Worm (Caenorhabditis elegans) whole organism, L1 larva: Measurements from ENCODE around the gene Y73C8C.8.

Experiments
- C04F5.9 ChIP-seq: sonication (generic microtip); optimal IDR thresholded peaks from 2 replicates; lab custom pipeline; 2016; ENCODE audit warnings: missing genetic modification characterization, missing compliant biosample characterization
- C16A3.4 ChIP-seq: fragments of 150-350 bp; optimal IDR thresholded peaks from 2 replicates; lab custom pipeline; 2014; ENCODE audit warnings: missing biosample characterization, missing genetic modification characterization
- F16B12.6 ChIP-seq: fragments of 150-350 bp; optimal IDR thresholded peaks from 2 replicates; lab custom pipeline; 2014; ENCODE audit warnings: missing biosample characterization, missing genetic modification characterization
- Y116A8C.19 ChIP-seq: sonication (generic microtip); optimal IDR thresholded peaks from 2 replicates; lab custom pipeline; 2016; ENCODE audit warnings: missing compliant biosample characterization, missing genetic modification characterization, borderline replicate concordance
- alr-1 ChIP-seq: fragments of 200-800 bp; sonication (Bioruptor generic); optimal IDR thresholded peaks from 2 replicates; lab custom pipeline; 2018; ENCODE audit warnings: borderline replicate concordance, mild to moderate bottlenecking, missing genetic modification characterization, missing compliant biosample characterization
- ceh-63 ChIP-seq: fragments of 200-800 bp; sonication (Bioruptor generic); optimal IDR thresholded peaks from 2 replicates; lab custom pipeline; 2018; ENCODE audit warnings: mild to moderate bottlenecking, missing genetic modification characterization, missing compliant biosample characterization
- ceh-8 ChIP-seq: fragments of 200-800 bp; sonication (Bioruptor generic); optimal IDR thresholded peaks from 2 replicates; lab custom pipeline; 2018; ENCODE audit warnings: mild to moderate bottlenecking, missing genetic modification characterization, moderate library complexity, missing compliant biosample characterization
- ces-1 ChIP-seq: fragments of 150-350 bp; optimal IDR thresholded peaks from 2 replicates; lab custom pipeline; 2014; ENCODE audit warnings: missing biosample characterization, missing genetic modification reagents, missing genetic modification characterization
- dpl-1 ChIP-seq, 3 experiments: fragments of 150-350 bp in 2 of 3; sonication (generic microtip) in 1 of 3; optimal IDR thresholded peaks; 2 replicates each; lab custom pipeline; 2014 to 2017; ENCODE audit warnings: missing biosample characterization in 3 of 3, missing genetic modification characterization in 3 of 3, missing genetic modification reagents in 3 of 3
- efl-3 ChIP-seq: fragments of 200-800 bp; sonication (Bioruptor generic); optimal IDR thresholded peaks from 2 replicates; lab custom pipeline; 2018; ENCODE audit warnings: mild to moderate bottlenecking, missing genetic modification characterization, missing compliant biosample characterization
- fkh-10 ChIP-seq: sonication (generic microtip); optimal IDR thresholded peaks from 2 replicates; lab custom pipeline; 2017; ENCODE audit warnings: missing biosample characterization, missing genetic modification reagents, missing genetic modification characterization
- fkh-8 ChIP-seq: sonication (generic microtip); optimal IDR thresholded peaks from 2 replicates; lab custom pipeline; 2016; ENCODE audit warnings: mild to moderate bottlenecking, missing genetic modification characterization, missing compliant biosample characterization
- hlh-4 ChIP-seq: sonication (generic microtip); optimal IDR thresholded peaks from 2 replicates; lab custom pipeline; 2016; ENCODE audit warnings: mild to moderate bottlenecking, missing genetic modification characterization, missing compliant biosample characterization
- isw-1 ChIP-seq: fragments of 200-800 bp; sonication (Bioruptor generic); IDR thresholded peaks from 2 replicates; pipeline ENCODE4 v1.3.6; 2022; ENCODE audit warnings: missing genetic modification characterization, missing compliant biosample characterization
- lin-13 ChIP-seq: fragments of 150-350 bp; optimal IDR thresholded peaks from 2 replicates; lab custom pipeline; 2014; ENCODE audit warnings: missing biosample characterization, missing genetic modification reagents, missing genetic modification characterization
- lin-14 ChIP-seq: fragments of 200-800 bp; sonication (Bioruptor generic); optimal IDR thresholded peaks from 2 replicates; lab custom pipeline; 2018; ENCODE audit warnings: mild to moderate bottlenecking, missing genetic modification characterization, moderate library complexity, missing compliant biosample characterization
- lin-35 ChIP-seq, 2 experiments: fragments of 150-350 bp; optimal IDR thresholded peaks; 2 replicates each; lab custom pipeline; 2014; ENCODE audit warnings: missing biosample characterization in 2 of 2, missing genetic modification characterization in 2 of 2, missing genetic modification reagents in 2 of 2
- lin-39 ChIP-seq: fragments of 150-350 bp; optimal IDR thresholded peaks from 2 replicates; lab custom pipeline; 2014; ENCODE audit warnings: missing biosample characterization, missing genetic modification reagents, missing genetic modification characterization
- lir-3 ChIP-seq: sonication (generic microtip); optimal IDR thresholded peaks from 2 replicates; lab custom pipeline; 2016; ENCODE audit warnings: mild to moderate bottlenecking, missing genetic modification characterization, moderate library complexity, missing compliant biosample characterization; ENCODE audit not compliant: poor library complexity
- mdl-1 ChIP-seq, 2 experiments: fragments of 150-350 bp; optimal IDR thresholded peaks; 2 replicates each; lab custom pipeline; 2014 to 2017; ENCODE audit warnings: missing biosample characterization in 2 of 2, missing genetic modification characterization in 2 of 2, inconsistent platforms in 1 of 2
- mef-2 ChIP-seq: fragments of 150-350 bp; optimal IDR thresholded peaks from 2 replicates; lab custom pipeline; 2014; ENCODE audit warnings: missing biosample characterization, missing genetic modification characterization
- mep-1 ChIP-seq: fragments of 150-350 bp; optimal IDR thresholded peaks from 2 replicates; lab custom pipeline; 2014; ENCODE audit warnings: missing biosample characterization, missing genetic modification characterization
- nhr-11 ChIP-seq: fragments of 150-350 bp; optimal IDR thresholded peaks from 2 replicates; lab custom pipeline; 2014; ENCODE audit warnings: missing biosample characterization, missing genetic modification characterization
- nhr-12 ChIP-seq: sonication (generic microtip); optimal IDR thresholded peaks from 2 replicates; lab custom pipeline; 2017; ENCODE audit warnings: missing biosample characterization, missing genetic modification characterization
- nhr-19 ChIP-seq: fragments of 200-800 bp; sonication (Bioruptor generic); conservative IDR thresholded peaks from 2 replicates; pipeline ENCODE4 v1.3.6; 2022; ENCODE audit warnings: missing genetic modification characterization, missing compliant biosample characterization
- nhr-237 ChIP-seq: fragments of 150-350 bp; optimal IDR thresholded peaks from 2 replicates; lab custom pipeline; 2014; ENCODE audit warnings: missing biosample characterization, missing genetic modification characterization
- nhr-28 ChIP-seq: fragments of 150-350 bp; optimal IDR thresholded peaks from 2 replicates; lab custom pipeline; 2014; ENCODE audit warnings: missing biosample characterization, missing genetic modification characterization
- nhr-71 ChIP-seq: sonication (generic microtip); optimal IDR thresholded peaks from 2 replicates; lab custom pipeline; 2016; ENCODE audit warnings: mild to moderate bottlenecking, missing genetic modification characterization, moderate library complexity, missing compliant biosample characterization
- nhr-76 ChIP-seq: sonication (generic microtip); optimal IDR thresholded peaks from 2 replicates; lab custom pipeline; 2017; ENCODE audit warnings: missing biosample characterization, missing genetic modification characterization
- nhr-84 ChIP-seq: sonication (generic microtip); optimal IDR thresholded peaks from 2 replicates; lab custom pipeline; 2017; ENCODE audit warnings: missing biosample characterization, missing genetic modification characterization
- sox-4 ChIP-seq: sonication (generic microtip); optimal IDR thresholded peaks from 2 replicates; lab custom pipeline; 2016; ENCODE audit warnings: missing genetic modification characterization, missing compliant biosample characterization
- sptf-1 ChIP-seq: fragments of 150-350 bp; optimal IDR thresholded peaks from 2 replicates; lab custom pipeline; 2014; ENCODE audit warnings: missing biosample characterization, missing genetic modification characterization
- sup-37 ChIP-seq: fragments of 200-800 bp; sonication (Bioruptor generic); optimal IDR thresholded peaks from 2 replicates; lab custom pipeline; 2018; ENCODE audit warnings: mild to moderate bottlenecking, missing genetic modification characterization, missing compliant biosample characterization
- tbx-2 ChIP-seq: sonication (generic microtip); optimal IDR thresholded peaks from 2 replicates; lab custom pipeline; 2016; ENCODE audit warnings: missing genetic modification characterization, missing compliant biosample characterization
- unc-130 ChIP-seq: fragments of 150-350 bp; optimal IDR thresholded peaks from 2 replicates; lab custom pipeline; 2017; ENCODE audit warnings: missing biosample characterization, missing genetic modification characterization, inconsistent platforms
- unc-30 ChIP-seq: sonication (generic microtip); optimal IDR thresholded peaks from 2 replicates; lab custom pipeline; 2017; ENCODE audit warnings: missing biosample characterization, missing genetic modification characterization
- unc-86 ChIP-seq: sonication (generic microtip); optimal IDR thresholded peaks from 2 replicates; lab custom pipeline; 2016; ENCODE audit warnings: missing genetic modification characterization, missing compliant biosample characterization
- vab-15 ChIP-seq: sonication (generic microtip); optimal IDR thresholded peaks from 2 replicates; lab custom pipeline; 2017; ENCODE audit warnings: missing genotype, mild to moderate bottlenecking, missing genetic modification characterization, missing compliant biosample characterization
- xbp-1 ChIP-seq: sonication (generic microtip); optimal IDR thresholded peaks from 2 replicates; lab custom pipeline; 2016; ENCODE audit warnings: missing genetic modification characterization, missing compliant biosample characterization
- zip-4 ChIP-seq: fragments of 200-800 bp; sonication (Bioruptor generic); optimal IDR thresholded peaks from 2 replicates; lab custom pipeline; 2018; ENCODE audit warnings: mild to moderate bottlenecking, missing genetic modification characterization, moderate library complexity, missing compliant biosample characterization
- ztf-4 ChIP-seq: fragments of 150-350 bp; optimal IDR thresholded peaks from 2 replicates; lab custom pipeline; 2014; ENCODE audit warnings: missing biosample characterization, missing genetic modification characterization

The Y73C8C.8 gene

DNA sequence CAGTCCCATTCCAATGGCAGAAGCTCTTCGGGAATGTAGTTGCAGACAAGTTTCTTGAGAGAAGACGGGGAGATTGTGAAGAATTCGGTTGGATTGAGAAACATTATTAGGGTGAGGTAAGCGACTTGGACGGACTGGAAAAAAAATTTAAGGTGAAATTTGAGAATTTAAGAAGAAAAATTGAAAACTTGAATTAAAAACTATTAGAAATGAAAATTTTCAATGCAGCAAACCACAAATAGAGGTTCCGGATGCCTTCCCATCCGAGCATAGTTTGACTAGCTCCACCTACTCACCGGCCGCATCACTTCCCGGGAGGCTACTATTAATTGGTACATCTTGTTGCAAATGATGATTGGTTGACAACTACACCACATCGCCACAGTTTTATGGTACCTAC lies at the start of gene Y73C8C.8:
Y73C8C.8 (minus strand) TSS at position 101 of the 400 bp plus-strand sequence.
- no peak for TF ChIP-seq nhr-12 (tag; lab: Kevin White, UChicago)
- no peak for TF ChIP-seq sptf-1 (tag; lab: Kevin White, UChicago)
- no peak for TF ChIP-seq ces-1
- TF ChIP-seq nhr-71: no peak
- no peak for TF ChIP-seq mep-1 (tag; lab: Kevin White, UChicago)
- TF ChIP-seq sox-4 (tag; lab: Kevin White, UChicago): no peak
- TF ChIP-seq lin-39 (tag; lab: Kevin White, UChicago): no peak
- TF ChIP-seq hlh-4: no peak
- no peak for TF ChIP-seq ceh-8
- no peak for TF ChIP-seq isw-1 (GFP tag; lab: Robert Waterston, UW)
- no peak for TF ChIP-seq nhr-84 (tag; lab: Kevin White, UChicago)
- TF ChIP-seq lin-14 (GFP tag; lab: Kevin White, UChicago): no peak
- TF ChIP-seq zip-4 (GFP tag; lab: Kevin White, UChicago): no peak
- TF ChIP-seq nhr-76 (tag; lab: Kevin White, UChicago): no peak
- TF ChIP-seq ceh-63 (GFP tag; lab: Kevin White, UChicago): no peak
- no peak for TF ChIP-seq nhr-237 (tag; lab: Kevin White, UChicago)
- no peak for TF ChIP-seq lir-3 (tag; lab: Kevin White, UChicago)
- TF ChIP-seq C04F5.9: no peak
- TF ChIP-seq lin-13 (GFP tag; lab: Kevin White, UChicago): no peak

DNA sequence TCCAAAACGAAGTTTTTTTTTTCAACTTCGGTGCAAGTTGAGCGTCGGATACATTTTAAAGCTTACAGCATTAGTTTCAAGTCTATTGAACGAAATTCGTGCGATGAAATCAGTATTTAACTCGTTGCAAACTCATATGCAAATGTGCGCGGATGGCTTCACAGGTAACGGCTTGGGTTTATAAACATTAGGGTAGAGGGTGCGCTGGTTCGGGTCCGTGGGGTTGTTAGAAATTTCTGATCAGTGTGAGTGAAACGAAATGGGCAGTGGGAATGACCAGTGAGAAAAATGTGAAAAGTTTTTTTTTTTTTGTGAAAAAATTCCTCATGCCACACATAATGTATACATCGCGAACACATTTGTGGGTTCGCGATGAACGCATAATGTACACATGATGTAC lies 49.5 kb upstream of the Y73C8C.8 start:
- TF ChIP-seq zip-4 (GFP tag; lab: Kevin White, UChicago): no peak
- TF ChIP-seq mef-2 (tag; lab: Kevin White, UChicago): no peak
- no peak for TF ChIP-seq ceh-8
- TF ChIP-seq xbp-1 (tag; lab: Kevin White, UChicago): no peak
- TF ChIP-seq sup-37: no peak
- TF ChIP-seq C04F5.9: no peak
- no peak for TF ChIP-seq sox-4 (tag; lab: Kevin White, UChicago)
- no peak for TF ChIP-seq alr-1 (tag; lab: Kevin White, UChicago)
- no peak for TF ChIP-seq unc-30 (tag; lab: Kevin White, UChicago)
- TF ChIP-seq nhr-28: no peak
- TF ChIP-seq Y116A8C.19 (tag; lab: Kevin White, UChicago): no peak
- no peak for TF ChIP-seq nhr-19 (GFP tag; lab: Robert Waterston, UW)
- no peak for TF ChIP-seq unc-130
- TF ChIP-seq efl-3 (GFP tag; lab: Kevin White, UChicago): no peak
- TF ChIP-seq nhr-11 (tag; lab: Kevin White, UChicago): no peak
- no peak for TF ChIP-seq fkh-10 (GFP tag; lab: Kevin White, UChicago)
- TF ChIP-seq fkh-8 (tag; lab: Kevin White, UChicago): no peak
- TF ChIP-seq mdl-1 (tag; optimal IDR thresholded peaks at IDR 0.05; lab: Kevin White, UChicago): no peak

DNA sequence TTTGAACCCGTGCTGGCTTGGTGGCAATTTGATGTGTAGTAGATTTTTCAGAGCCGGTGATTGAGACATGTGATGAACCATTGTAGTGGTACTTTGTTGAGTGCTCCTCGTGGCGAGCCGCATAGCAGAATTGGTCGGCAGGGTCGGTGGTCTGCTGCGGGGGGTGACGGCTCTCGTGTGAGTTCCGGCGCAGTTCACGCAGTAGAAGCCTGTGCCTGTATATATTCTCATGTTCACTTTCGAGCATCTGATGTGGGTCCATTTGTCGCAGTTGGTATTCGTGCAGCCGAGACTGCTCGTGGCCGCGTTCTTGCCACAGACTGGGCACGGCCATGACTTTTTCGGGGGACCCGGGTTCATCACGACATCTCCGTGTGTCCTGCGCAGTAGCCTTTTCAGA lies 48.6 kb upstream of the Y73C8C.8 start:
- TF ChIP-seq F16B12.6 (no peak), C16A3.4 (tag; lab: Kevin White, UChicago) (no peak), C04F5.9 (no peak), hlh-4 (no peak), dpl-1 (GFP tag; optimal IDR thresholded peaks at IDR 0.05; lab: Kevin White, UChicago) (no peak), mdl-1 (tag; optimal IDR thresholded peaks at IDR 0.05; lab: Kevin White, UChicago) (no peak), ztf-4 (tag; lab: Kevin White, UChicago) (no peak), unc-86 (tag; lab: Kevin White, UChicago) (no peak), lin-35 (GFP tag; optimal IDR thresholded peaks at IDR 0.05; lab: Kevin White, UChicago) (no peak), vab-15 (no peak), tbx-2 (tag; lab: Kevin White, UChicago) (no peak)
- TF ChIP-seq, all 84 proteins: peak for 0
